Fruit fly (Drosophila melanogaster) whole organism, wandering third instar larva: ENCODE data around the gene CG6179.
A peak's percentile ranks its signal among the peaks of the same experiment; 100 is the strongest.

ENCODE experiments used
- CG32264 ChIP-seq: fragments of 200-800 bp; sonication (Bioruptor generic); optimal IDR thresholded peaks from 2 replicates; lab custom pipeline; 2016; ENCODE audit warnings: missing biosample characterization, missing genetic modification characterization
- CG9705 ChIP-seq: fragments of 200-800 bp; sonication (Bioruptor generic); optimal IDR thresholded peaks from 2 replicates; lab custom pipeline; 2018; ENCODE audit warnings: missing biosample characterization, mild to moderate bottlenecking, missing genetic modification characterization
- CrebA ChIP-seq: fragments of 200-800 bp; sonication (Bioruptor generic); optimal IDR thresholded peaks from 2 replicates; lab custom pipeline; 2016; ENCODE audit warnings: missing biosample characterization, mild to moderate bottlenecking, missing genetic modification characterization, borderline replicate concordance
- Dfd ChIP-seq: fragments of >200 bp; optimal IDR thresholded peaks from 2 replicates; lab custom pipeline; 2017; ENCODE audit warnings: missing biosample characterization, missing genetic modification characterization
- Dif ChIP-seq: fragments of 200-275, 200-300 bp; sonication (Bioruptor generic); optimal IDR thresholded peaks from 2 replicates; lab custom pipeline; 2018; ENCODE audit warnings: missing biosample characterization, missing genetic modification characterization; ENCODE audit not compliant: partially characterized antibody
- GATAd ChIP-seq: sonication (Bioruptor generic); optimal IDR thresholded peaks from 2 replicates; lab custom pipeline; 2016; ENCODE audit warnings: missing biosample characterization, missing genetic modification characterization
- HLH106 ChIP-seq: fragments of 200-800 bp; optimal IDR thresholded peaks from 3 replicates; lab custom pipeline; 2019; ENCODE audit warnings: missing biosample characterization, mild to moderate bottlenecking, missing genetic modification characterization, moderate library complexity
- Hnf4 ChIP-seq: fragments of 200-800 bp; sonication (Bioruptor generic); optimal IDR thresholded peaks from 2 replicates; lab custom pipeline; 2016; ENCODE audit warnings: missing biosample characterization, mild to moderate bottlenecking, missing genetic modification characterization
- Hr78 ChIP-seq: fragments of >200 bp; optimal IDR thresholded peaks from 2 replicates; lab custom pipeline; 2017; ENCODE audit warnings: missing biosample characterization, missing genetic modification characterization
- Hr83 ChIP-seq: fragments of 200-300 bp; sonication (Bioruptor generic); optimal IDR thresholded peaks from 2 replicates; lab custom pipeline; 2016; ENCODE audit warnings: missing biosample characterization, mild to moderate bottlenecking, missing genetic modification characterization, moderate library complexity; ENCODE audit not compliant: poor library complexity, severe bottlenecking
- Jra ChIP-seq: sonication (Bioruptor generic); optimal IDR thresholded peaks from 2 replicates; lab custom pipeline; 2016; ENCODE audit warnings: missing biosample characterization, missing genetic modification characterization
- Mio ChIP-seq: sonication (Bioruptor generic); optimal IDR thresholded peaks from 2 replicates; lab custom pipeline; 2016; ENCODE audit warnings: missing biosample characterization, missing genetic modification characterization
- Myc ChIP-seq: fragments of >200 bp; optimal IDR thresholded peaks from 2 replicates; lab custom pipeline; 2017
- N ChIP-seq: fragments of >200 bp; optimal IDR thresholded peaks from 2 replicates; lab custom pipeline; 2018; ENCODE audit warnings: missing biosample characterization, missing external identifiers, missing genetic modification characterization
- OdsH ChIP-seq: fragments of 200-800 bp; sonication (Bioruptor generic); optimal IDR thresholded peaks from 2 replicates; lab custom pipeline; 2016; ENCODE audit warnings: missing biosample characterization, mild to moderate bottlenecking, missing genetic modification characterization
- Rel ChIP-seq, 2 experiments: fragments of 200-800 bp; sonication (Bioruptor generic) in 1 of 2; optimal IDR thresholded peaks; 2 replicates in 1 of 2; 3 replicates in 1 of 2; lab custom pipeline; 2016 to 2019; ENCODE audit warnings: mild to moderate bottlenecking in 2 of 2, missing biosample characterization in 2 of 2, missing genetic modification characterization in 2 of 2, moderate library complexity in 1 of 2
- Sp1 ChIP-seq: fragments of 200-800 bp; sonication (Bioruptor generic); optimal IDR thresholded peaks from 3 replicates; lab custom pipeline; 2019; ENCODE audit warnings: missing biosample characterization, mild to moderate bottlenecking, missing genetic modification characterization, moderate library complexity
- Vsx2 ChIP-seq: fragments of 200-300, 225-300 bp; sonication (Bioruptor generic); optimal IDR thresholded peaks from 2 replicates; lab custom pipeline; 2018; ENCODE audit warnings: missing biosample characterization, missing genetic modification characterization; ENCODE audit not compliant: partially characterized antibody
- br ChIP-seq: fragments of 200-800 bp; sonication (Bioruptor generic); optimal IDR thresholded peaks from 2 replicates; lab custom pipeline; 2016; ENCODE audit warnings: missing biosample characterization, missing genetic modification characterization
- brk ChIP-seq: fragments of 200-800 bp; sonication (Bioruptor generic); optimal IDR thresholded peaks from 2 replicates; lab custom pipeline; 2016; ENCODE audit warnings: missing biosample characterization, mild to moderate bottlenecking, missing genetic modification characterization
- dl ChIP-seq, 2 experiments: fragments of 175-275, 200-275 bp in 1 of 2; fragments of 200-275 bp in 1 of 2; sonication (Bioruptor generic); optimal IDR thresholded peaks; lab custom pipeline; 2018; ENCODE audit warnings: mild to moderate bottlenecking in 2 of 2, missing biosample characterization in 2 of 2, missing genetic modification characterization in 2 of 2, moderate library complexity in 2 of 2; ENCODE audit not compliant: partially characterized antibody in 2 of 2, insufficient read depth in 1 of 2
- dmrt93B ChIP-seq: fragments of 200-800 bp; sonication (Bioruptor generic); optimal IDR thresholded peaks from 2 replicates; lab custom pipeline; 2018; ENCODE audit warnings: missing biosample characterization, mild to moderate bottlenecking, missing genetic modification characterization
- dsf ChIP-seq: sonication (Bioruptor generic); optimal IDR thresholded peaks from 2 replicates; lab custom pipeline; 2016; ENCODE audit warnings: missing biosample characterization, missing genetic modification characterization, borderline replicate concordance
- ey ChIP-seq: fragments of 200-800 bp; sonication (Bioruptor generic); optimal IDR thresholded peaks from 2 replicates; lab custom pipeline; 2016; ENCODE audit warnings: missing biosample characterization, missing genetic modification characterization
- foxo ChIP-seq, 2 experiments: fragments of 200-800 bp; sonication (Bioruptor generic); optimal IDR thresholded peaks; 2 replicates in 1 of 2; 3 replicates in 1 of 2; lab custom pipeline; 2016 to 2017; ENCODE audit warnings: missing biosample characterization in 2 of 2, missing genetic modification characterization in 2 of 2
- fru ChIP-seq: fragments of 200-800 bp; sonication (Bioruptor generic); optimal IDR thresholded peaks from 3 replicates; lab custom pipeline; 2016; ENCODE audit warnings: missing biosample characterization, mild to moderate bottlenecking, missing genetic modification characterization
- h ChIP-seq: fragments of 200-800 bp; sonication (Bioruptor generic); optimal IDR thresholded peaks from 3 replicates; lab custom pipeline; 2016; ENCODE audit warnings: missing biosample characterization, mild to moderate bottlenecking, missing genetic modification characterization
- jim ChIP-seq: fragments of 175-275, 200-325 bp; sonication (Bioruptor generic); optimal IDR thresholded peaks from 2 replicates; lab custom pipeline; 2016; ENCODE audit warnings: missing biosample characterization, mild to moderate bottlenecking, missing genetic modification characterization
- lola ChIP-seq: fragments of >200 bp; optimal IDR thresholded peaks from 2 replicates; lab custom pipeline; 2017; ENCODE audit warnings: missing biosample characterization, missing genetic modification characterization
- psq ChIP-seq: fragments of 200-800 bp; sonication (Bioruptor generic); optimal IDR thresholded peaks from 3 replicates; lab custom pipeline; 2017; ENCODE audit warnings: missing biosample characterization, mild to moderate bottlenecking, missing genetic modification characterization, moderate library complexity
- rgr ChIP-seq: fragments of 200-800 bp; sonication (Bioruptor generic); optimal IDR thresholded peaks from 3 replicates; lab custom pipeline; 2016; ENCODE audit warnings: missing biosample characterization, mild to moderate bottlenecking, missing genetic modification characterization
- sage ChIP-seq: fragments of 200-800 bp; sonication (Bioruptor generic); optimal IDR thresholded peaks from 2 replicates; lab custom pipeline; 2016; ENCODE audit warnings: missing biosample characterization, mild to moderate bottlenecking, missing genetic modification characterization
- sv ChIP-seq: fragments of 200-800 bp; sonication (Bioruptor generic); optimal IDR thresholded peaks from 3 replicates; lab custom pipeline; 2016; ENCODE audit warnings: missing biosample characterization, missing genetic modification characterization
- tai ChIP-seq: sonication (Bioruptor generic); optimal IDR thresholded peaks from 2 replicates; lab custom pipeline; 2016; ENCODE audit warnings: missing biosample characterization, missing genetic modification characterization
- usp ChIP-seq: fragments of >200 bp; optimal IDR thresholded peaks from 2 replicates; lab custom pipeline; 2017; ENCODE audit warnings: missing biosample characterization, missing genetic modification characterization
- woc ChIP-seq: sonication (Bioruptor generic); optimal IDR thresholded peaks from 2 replicates; lab custom pipeline; 2016; ENCODE audit warnings: missing biosample characterization, mild to moderate bottlenecking, missing genetic modification characterization

The CG6179 gene

dm6 chrX:18366033-18366850 is 13.6 kb upstream of the CG6179 start, which contains the start of gene CrebB (continued):
- TF ChIP-seq dl (GFP tag; optimal IDR thresholded peaks at IDR 0.05; lab: Kevin White, UChicago; ENCODE audit: insufficient read depth in 1 of 2, partially characterized antibody in 2 of 2) = peak in 1 of 2 experiments; percentile 15
- peak; percentile 29 for TF ChIP-seq fru (GFP tag; lab: Kevin White, UChicago)
- TF ChIP-seq psq (GFP tag; lab: Kevin White, UChicago) = no peak

dm6 chrX:18366851-18367649 is 12.8 kb upstream of the CG6179 start:
- peak; percentile 70 for TF ChIP-seq rgr
- TF ChIP-seq woc (GFP tag; lab: Kevin White, UChicago) = peak; percentile 75
- peak; percentile 21 for TF ChIP-seq Rel (GFP tag; optimal IDR thresholded peaks at IDR 0.05; lab: Kevin White, UChicago)
- peak; percentile 77 for TF ChIP-seq Rel (tag; optimal IDR thresholded peaks at IDR 0.05; lab: Kevin White, UChicago)
- peak; percentile 82 for TF ChIP-seq br (GFP tag; lab: Kevin White, UChicago)
- TF ChIP-seq dmrt93B (GFP tag; lab: Kevin White, UChicago) = peak; percentile 76
- TF ChIP-seq Sp1 (GFP tag; lab: Kevin White, UChicago) = peak; percentile 86
- peak; percentile 19 for TF ChIP-seq Jra (GFP tag; lab: Kevin White, UChicago)
- TF ChIP-seq Hr83 (GFP tag; lab: Kevin White, UChicago) = no peak
- TF ChIP-seq GATAd = no peak
- no peak for TF ChIP-seq dsf (GFP tag; lab: Kevin White, UChicago)
- TF ChIP-seq Mio = no peak
- TF ChIP-seq Hr78 (GFP tag; lab: Kevin White, UChicago) = no peak
- peak; percentile 73 for TF ChIP-seq psq (GFP tag; lab: Kevin White, UChicago)
- no peak for TF ChIP-seq lola (GFP tag; lab: Kevin White, UChicago)
- peak; percentile 55 for TF ChIP-seq OdsH (GFP tag; lab: Kevin White, UChicago)
- TF ChIP-seq sage (GFP tag; lab: Kevin White, UChicago) = no peak
- TF ChIP-seq Vsx2 (GFP tag; lab: Kevin White, UChicago) = no peak
- TF ChIP-seq CrebA (GFP tag; lab: Kevin White, UChicago) = no peak
- no peak for TF ChIP-seq sv (GFP tag; lab: Kevin White, UChicago)
- TF ChIP-seq jim = no peak
- peak; percentile 52 for TF ChIP-seq Dif (GFP tag; lab: Kevin White, UChicago)
- TF ChIP-seq brk (GFP tag; lab: Kevin White, UChicago) = no peak
- peak; percentile 2 for TF ChIP-seq tai (GFP tag; lab: Kevin White, UChicago)
- TF ChIP-seq N (GFP tag; lab: Kevin White, UChicago) = no peak
- TF ChIP-seq HLH106 = peak; percentile 92
- peak; percentile 84 for TF ChIP-seq fru (GFP tag; lab: Kevin White, UChicago)
- peak; percentile 63 for TF ChIP-seq Hnf4 (GFP tag; lab: Kevin White, UChicago)
- TF ChIP-seq CG32264 = peak; percentile 80
- peak; percentile 77 to 83 for TF ChIP-seq foxo (GFP tag; optimal IDR thresholded peaks at IDR 0.05; lab: Kevin White, UChicago)
- TF ChIP-seq CG9705 (GFP tag; lab: Kevin White, UChicago) = peak; percentile 76
- TF ChIP-seq Myc (lab: Kevin White, UChicago) = no peak
- TF ChIP-seq h (GFP tag; lab: Kevin White, UChicago) = peak; percentile 83
- no peak for TF ChIP-seq usp
- no peak for TF ChIP-seq Dfd
- TF ChIP-seq ey (GFP tag; lab: Kevin White, UChicago) = peak; percentile 80
- no peak for TF ChIP-seq dl (GFP tag; optimal IDR thresholded peaks at IDR 0.05; lab: Kevin White, UChicago; ENCODE audit: insufficient read depth in 1 of 2, partially characterized antibody in 2 of 2)
